Worm (Caenorhabditis elegans): ENCODE results near the gene C15H7.4.
A peak's percentile ranks its signal among the peaks of the same experiment; 100 is the strongest.

Gene C15H7.4

ce11 chrIII:9696417-9696816, 40.7 kb upstream of the C15H7.4 start, which contains the start of gene bud-31:
bud-31 (minus strand) TSS chrIII:9696517.
- TF ChIP-seq lsy-2 (tag; optimal IDR thresholded peaks at IDR 0.05) (no peak), pax-3 (tag; optimal IDR thresholded peaks at IDR 0.05) (no peak), ceh-88 (GFP tag; IDR thresholded peaks at IDR 0.05) (no peak), hlh-4 (tag; optimal IDR thresholded peaks at IDR 0.05) (no peak), swsn-7 (tag; optimal IDR thresholded peaks at IDR 0.05) (no peak), lin-15B (tag; optimal IDR thresholded peaks at IDR 0.05) (no peak), Y116A8C.19 (tag; optimal IDR thresholded peaks at IDR 0.05; ENCODE audit: borderline replicate concordance) (no peak), zag-1 (tag; optimal IDR thresholded peaks at IDR 0.05) (no peak), ceh-82 (tag; optimal IDR thresholded peaks at IDR 0.05) (no peak), dpl-1 (GFP tag; optimal IDR thresholded peaks at IDR 0.05) (no peak), tbx-2 (tag; optimal IDR thresholded peaks at IDR 0.05) (no peak), nhr-20 (tag; optimal IDR thresholded peaks at IDR 0.05) (no peak)

- TF ChIP-seq blmp-1 (tag; optimal IDR thresholded peaks at IDR 0.05), result peak; percentile 14
- TF ChIP-seq C34B4.2 (tag; optimal IDR thresholded peaks at IDR 0.05), result no peak
- no peak for TF ChIP-seq nhr-28 (tag; optimal IDR thresholded peaks at IDR 0.05)
- no peak for TF ChIP-seq tlp-1 (tag; optimal IDR thresholded peaks at IDR 0.05)
- TF ChIP-seq nhr-77 (tag; optimal IDR thresholded peaks at IDR 0.05), result no peak
- no peak for TF ChIP-seq unc-130 (tag; optimal IDR thresholded peaks at IDR 0.05)
- TF ChIP-seq pqm-1 (tag; optimal IDR thresholded peaks at IDR 0.05), result no peak
- TF ChIP-seq lin-35 (GFP tag; optimal IDR thresholded peaks at IDR 0.05), result peak; percentile 44 to 71
- no peak for TF ChIP-seq hlh-17 (GFP tag; optimal IDR thresholded peaks at IDR 0.05; ENCODE audit: borderline replicate concordance)
- TF ChIP-seq snpc-4 (tag; optimal IDR thresholded peaks at IDR 0.05), result no peak
- TF ChIP-seq sptf-1 (tag; optimal IDR thresholded peaks at IDR 0.05), result no peak
- TF ChIP-seq lir-3 (tag; optimal IDR thresholded peaks at IDR 0.05; ENCODE audit: poor library complexity), result no peak
- no peak for TF ChIP-seq lin-39 (tag; optimal IDR thresholded peaks at IDR 0.05)
- TF ChIP-seq dsc-1 (tag; optimal IDR thresholded peaks at IDR 0.05), result no peak
- no peak for TF ChIP-seq unc-98 (GFP tag; IDR thresholded peaks at IDR 0.05)
- TF ChIP-seq ztf-11 (tag; optimal IDR thresholded peaks at IDR 0.05), result no peak
- no peak for TF ChIP-seq nhr-85 (tag)
- TF ChIP-seq ceh-82 (tag; optimal IDR thresholded peaks at IDR 0.05), result no peak
- TF ChIP-seq elt-3 (tag; optimal IDR thresholded peaks at IDR 0.05), result peak in 1 of 6 experiments; percentile 20
- no peak for TF ChIP-seq nhr-11 (tag; optimal IDR thresholded peaks at IDR 0.05)
- TF ChIP-seq nhr-47 (tag; optimal IDR thresholded peaks at IDR 0.05), result peak; percentile 3
- TF ChIP-seq Y116A8C.19 (tag; optimal IDR thresholded peaks at IDR 0.05; ENCODE audit: borderline replicate concordance), result no peak
- peak; percentile 7 for TF ChIP-seq rnt-1 (tag; optimal IDR thresholded peaks at IDR 0.05)
- TF ChIP-seq zip-4 (GFP tag; optimal IDR thresholded peaks at IDR 0.05), result no peak
- no peak for TF ChIP-seq nhr-19 (GFP tag; conservative IDR thresholded peaks at IDR 0.05)
- TF ChIP-seq irx-1 (tag; optimal IDR thresholded peaks at IDR 0.05), result no peak
- TF ChIP-seq aly-2 (tag; optimal IDR thresholded peaks at IDR 0.05), result no peak
- no peak for TF ChIP-seq ceh-63 (GFP tag; optimal IDR thresholded peaks at IDR 0.05)
- no peak for TF ChIP-seq fkh-8 (tag; optimal IDR thresholded peaks at IDR 0.05)
- TF ChIP-seq ceh-90 (tag; optimal IDR thresholded peaks at IDR 0.05), result no peak
- no peak for TF ChIP-seq fkh-10 (GFP tag; optimal IDR thresholded peaks at IDR 0.05)
- no peak for TF ChIP-seq C04F5.9 (tag; optimal IDR thresholded peaks at IDR 0.05)
- no peak for TF ChIP-seq ztf-4 (tag; optimal IDR thresholded peaks at IDR 0.05)
- TF ChIP-seq pax-3 (tag; optimal IDR thresholded peaks at IDR 0.05), result no peak
- no peak for TF ChIP-seq ces-1 (GFP tag; optimal IDR thresholded peaks at IDR 0.05)
- TF ChIP-seq F16B12.6 (tag; optimal IDR thresholded peaks at IDR 0.05), result peak; percentile 87
- no peak for TF ChIP-seq ceh-88 (GFP tag; IDR thresholded peaks at IDR 0.05)
- no peak for TF ChIP-seq alr-1 (tag; optimal IDR thresholded peaks at IDR 0.05; ENCODE audit: borderline replicate concordance)
- TF ChIP-seq mep-1 (tag; optimal IDR thresholded peaks at IDR 0.05), result peak; percentile 26
- no peak for TF ChIP-seq aha-1 (tag; optimal IDR thresholded peaks at IDR 0.05)
- TF ChIP-seq ceh-8 (GFP tag; optimal IDR thresholded peaks at IDR 0.05), result no peak
- no peak for TF ChIP-seq lin-13 (GFP tag; optimal IDR thresholded peaks at IDR 0.05)
- TF ChIP-seq nhr-71 (tag; optimal IDR thresholded peaks at IDR 0.05), result peak; percentile 38
- TF ChIP-seq egl-27 (tag; optimal IDR thresholded peaks at IDR 0.05), result no peak
These were observed 39.7 kb upstream of the C15H7.4 start for ce11 chrIII:9695379-9695778.
